Fruit fly (Drosophila melanogaster): Measurements from ENCODE around the gene FucT6.
A peak's percentile ranks its signal among the peaks of the same experiment; 100 is the strongest.

FucT6 gene

DNA sequence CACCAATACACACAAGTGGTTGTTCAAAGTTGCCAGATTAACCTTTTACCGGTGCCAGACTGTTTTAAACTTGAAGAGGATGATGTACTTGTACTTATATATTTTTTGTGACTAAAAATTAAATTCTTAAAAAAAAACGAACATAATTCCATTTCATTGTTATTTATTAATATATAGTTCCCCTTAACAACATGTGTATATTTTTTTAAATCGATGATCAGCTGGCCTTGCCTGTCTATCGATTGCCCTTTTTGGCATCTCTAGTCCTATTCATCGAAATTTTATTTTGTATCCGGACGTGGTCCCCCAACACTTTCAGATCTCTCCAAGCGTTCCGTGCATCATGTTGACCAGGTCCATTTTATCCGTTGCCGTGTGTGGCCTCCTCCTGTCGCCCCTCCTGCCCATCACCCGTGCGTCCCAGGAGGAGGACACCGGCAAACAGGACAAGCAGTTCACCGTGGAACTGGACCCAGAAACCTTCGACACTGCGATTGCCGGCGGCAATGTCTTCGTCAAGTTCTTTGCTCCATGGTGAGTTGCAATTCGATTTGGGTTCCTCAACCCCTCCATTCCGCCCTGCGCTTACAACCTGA lies 7.1 kb upstream of the FucT6 start, which contains the start of gene prtp (continued):
- TF ChIP-seq Poxn (GFP tag; IDR thresholded peaks at IDR 0.05) (no peak), sc (optimal IDR thresholded peaks at IDR 0.05) (no peak), sc (GFP tag; optimal IDR thresholded peaks at IDR 0.05) (no peak), CG32772 (GFP tag; IDR thresholded peaks at IDR 0.05) (no peak), Bteb2 (GFP tag; optimal IDR thresholded peaks at IDR 0.05) (no peak), CG42726 (GFP tag; IDR thresholded peaks at IDR 0.05; ENCODE audit: partially characterized antibody) (no peak), oc (tag; optimal IDR thresholded peaks at IDR 0.05) (no peak), kay (GFP tag; optimal IDR thresholded peaks at IDR 0.05) (no peak), zfh1 (GFP tag; IDR thresholded peaks at IDR 0.05) (no peak), CG17568 (GFP tag; optimal IDR thresholded peaks at IDR 0.05) (no peak), CG7357 (GFP tag; IDR thresholded peaks at IDR 0.05) (no peak), CG1647 (GFP tag; optimal IDR thresholded peaks at IDR 0.05) (no peak), shn (GFP tag; optimal IDR thresholded peaks at IDR 0.05) (no peak), CG3726 (GFP tag; IDR thresholded peaks at IDR 0.05) (no peak), dmrt99B (tag; optimal IDR thresholded peaks at IDR 0.05) (no peak), Awh (GFP tag; IDR thresholded peaks at IDR 0.05) (no peak), Sry-β (GFP tag; optimal IDR thresholded peaks at IDR 0.05) (peak; percentile 78), crol (GFP tag; IDR thresholded peaks at IDR 0.05) (peak; percentile 63; the same call in 1 of the 2 replicates), CG10543 (GFP tag; optimal IDR thresholded peaks at IDR 0.05) (no peak), CG12071 (GFP tag; optimal IDR thresholded peaks at IDR 0.05) (no peak), hb (GFP tag; IDR thresholded peaks at IDR 0.05; ENCODE audit: partially characterized antibody) (no peak), nerfin-2 (GFP tag; IDR thresholded peaks at IDR 0.05; ENCODE audit: partially characterized antibody) (peak; percentile 19; the same call in 1 of the 2 replicates), chif (GFP tag; optimal IDR thresholded peaks at IDR 0.05) (no peak), fu2 (GFP tag; optimal IDR thresholded peaks at IDR 0.05) (no peak), CG13424 (tag; optimal IDR thresholded peaks at IDR 0.05) (peak; percentile 15), Ssrp (tag; optimal IDR thresholded peaks at IDR 0.05) (peak; percentile 5), tin (GFP tag; optimal IDR thresholded peaks at IDR 0.05) (no peak), Sin3A (optimal IDR thresholded peaks at IDR 0.05) (peak; percentile 44), Myb (GFP tag; optimal IDR thresholded peaks at IDR 0.05) (no peak), Usf (GFP tag; optimal IDR thresholded peaks at IDR 0.05) (no peak), z (GFP tag; IDR thresholded peaks at IDR 0.05) (no peak), CG7745 (tag; optimal IDR thresholded peaks at IDR 0.05) (no peak), NC2α (GFP tag; optimal IDR thresholded peaks at IDR 0.05) (no peak), CG18619 (GFP tag; optimal IDR thresholded peaks at IDR 0.05) (no peak), NfI (GFP tag; optimal IDR thresholded peaks at IDR 0.05) (no peak), CG6683 (GFP tag; optimal IDR thresholded peaks at IDR 0.05) (no peak), vfl (GFP tag; optimal IDR thresholded peaks at IDR 0.05) (no peak), tna (GFP tag; IDR thresholded peaks at IDR 0.05; ENCODE audit: partially characterized antibody) (no peak), ash1 (GFP tag; optimal IDR thresholded peaks at IDR 0.05) (no peak), CG11560 (tag; IDR thresholded peaks at IDR 0.05) (no peak), CG12391 (tag; optimal IDR thresholded peaks at IDR 0.05) (peak; percentile 71), CG12942 (GFP tag; optimal IDR thresholded peaks at IDR 0.05) (no peak), ttk (GFP tag; IDR thresholded peaks at IDR 0.05) (no peak), CG4820 (GFP tag; optimal IDR thresholded peaks at IDR 0.05) (no peak), Pdp1 (GFP tag; optimal IDR thresholded peaks at IDR 0.05) (no peak), Hr39 (optimal IDR thresholded peaks at IDR 0.05) (no peak), kah (GFP tag; optimal IDR thresholded peaks at IDR 0.05) (peak; percentile 83), ase (GFP tag; IDR thresholded peaks at IDR 0.05) (no peak), chn (GFP tag; optimal IDR thresholded peaks at IDR 0.05) (no peak), sna (GFP tag; IDR thresholded peaks at IDR 0.05; ENCODE audit: partially characterized antibody) (peak; percentile 70; the same call in 1 of the 2 replicates), bigmax (GFP tag; optimal IDR thresholded peaks at IDR 0.05) (no peak)

All from whole organism, embryonic.